Worm (Caenorhabditis elegans) whole organism, L4 larva: ENCODE data around the gene str-236.
A peak's percentile ranks its signal among the peaks of the same experiment; 100 is the strongest.

Source experiments
- D1046.2 ChIP-seq: fragments of 200-800 bp; sonication (Bioruptor generic); IDR thresholded peaks from 2 replicates; pipeline ENCODE4 v1.3.6; 2022; ENCODE audit warnings: missing genetic modification characterization, missing compliant biosample characterization
- F10B5.3 ChIP-seq: sonication (generic microtip); optimal IDR thresholded peaks from 2 replicates; lab custom pipeline; 2016; ENCODE audit warnings: mild to moderate bottlenecking, missing genetic modification characterization, missing compliant biosample characterization
- F26F4.8 ChIP-seq: fragments of 200-800 bp; sonication (Bioruptor generic); conservative IDR thresholded peaks from 2 replicates; pipeline ENCODE4 v1.3.6; 2022; ENCODE audit warnings: missing genetic modification characterization, missing compliant biosample characterization
- F37D6.2 ChIP-seq: sonication (generic microtip); optimal IDR thresholded peaks from 2 replicates; lab custom pipeline; 2016; ENCODE audit warnings: mild to moderate bottlenecking, missing genetic modification characterization, missing compliant biosample characterization
- R02D3.7 ChIP-seq: fragments of 150-350 bp; sonication (generic microtip); optimal IDR thresholded peaks from 3 replicates; lab custom pipeline; 2014; ENCODE audit warnings: missing biosample characterization, missing genetic modification characterization
- T20F7.1 ChIP-seq: fragments of 200-800 bp; sonication (Bioruptor generic); optimal IDR thresholded peaks from 2 replicates; lab custom pipeline; 2018; ENCODE audit warnings: mild to moderate bottlenecking, missing genetic modification characterization, missing compliant biosample characterization
- Y48G9A.11 ChIP-seq: fragments of 200-800 bp; sonication (Bioruptor generic); IDR thresholded peaks from 2 replicates; pipeline ENCODE4 v1.3.6; 2022; ENCODE audit warnings: missing genetic modification reagents, missing genetic modification characterization, missing compliant biosample characterization
- Y5F2A.4 ChIP-seq: fragments of 200-800 bp; sonication (Bioruptor generic); optimal IDR thresholded peaks from 2 replicates; lab custom pipeline; 2018; ENCODE audit warnings: mild to moderate bottlenecking, missing genetic modification characterization, missing compliant biosample characterization
- Y75B8A.6 ChIP-seq: fragments of 200-800 bp; sonication (Bioruptor generic); IDR thresholded peaks from 2 replicates; pipeline ENCODE4 v1.3.6; 2022; ENCODE audit warnings: missing genetic modification reagents, missing genetic modification characterization, missing compliant biosample characterization
- ZK337.2 ChIP-seq: fragments of 200-800 bp; sonication (Bioruptor generic); IDR thresholded peaks from 2 replicates; pipeline ENCODE4 v1.3.6; 2022; ENCODE audit warnings: missing genetic modification reagents, missing genetic modification characterization, missing compliant biosample characterization
- aha-1 ChIP-seq: fragments of 150-350 bp; peaks from one replicate; lab custom pipeline; 2014; ENCODE audit warnings: missing biosample characterization, missing genetic modification characterization
- arid-1 ChIP-seq: fragments of 200-800 bp; sonication (Bioruptor generic); conservative IDR thresholded peaks from 2 replicates; pipeline ENCODE4 v1.3.6; 2022; ENCODE audit warnings: missing genetic modification reagents, missing genetic modification characterization, missing compliant biosample characterization
- attf-4 ChIP-seq: sonication (generic microtip); optimal IDR thresholded peaks from 3 replicates; lab custom pipeline; 2017; ENCODE audit warnings: missing biosample characterization, missing genetic modification characterization
- ceh-28 ChIP-seq: fragments of 150-350 bp; optimal IDR thresholded peaks from 2 replicates; lab custom pipeline; 2014; ENCODE audit warnings: missing biosample characterization, missing genetic modification reagents, missing genetic modification characterization
- ceh-32 ChIP-seq: sonication (generic microtip); optimal IDR thresholded peaks from 2 replicates; lab custom pipeline; 2016; ENCODE audit warnings: mild to moderate bottlenecking, missing genetic modification characterization, missing compliant biosample characterization; ENCODE audit not compliant: poor library complexity
- ceh-62 ChIP-seq: sonication (generic microtip); optimal IDR thresholded peaks from 2 replicates; lab custom pipeline; 2017; ENCODE audit warnings: missing biosample characterization, missing genetic modification characterization
- ctbp-1 ChIP-seq: fragments of 200-800 bp; sonication (Bioruptor generic); IDR thresholded peaks from 2 replicates; pipeline ENCODE4 v1.3.6; 2022; ENCODE audit warnings: missing genetic modification reagents, missing genetic modification characterization, missing compliant biosample characterization
- duxl-1 ChIP-seq: sonication (generic microtip); optimal IDR thresholded peaks from 2 replicates; lab custom pipeline; 2016; ENCODE audit warnings: mild to moderate bottlenecking, missing genetic modification characterization, moderate library complexity, missing compliant biosample characterization; ENCODE audit not compliant: poor library complexity
- egl-43 ChIP-seq: fragments of 200-800 bp; sonication (Bioruptor generic); IDR thresholded peaks from 2 replicates; pipeline ENCODE4 v1.3.6; 2022; ENCODE audit warnings: missing genetic modification reagents, missing genetic modification characterization, missing compliant biosample characterization
- hif-1 ChIP-seq, 2 experiments: sonication (generic microtip); optimal IDR thresholded peaks; 2 replicates each; lab custom pipeline; 2016 to 2017; ENCODE audit warnings: missing compliant biosample characterization in 2 of 2, missing genetic modification characterization in 2 of 2, missing genetic modification reagents in 2 of 2, missing genotype in 2 of 2, mild to moderate bottlenecking in 1 of 2
- hlh-11 ChIP-seq: fragments of 200-800 bp; sonication (Bioruptor generic); optimal IDR thresholded peaks from 2 replicates; lab custom pipeline; 2018; ENCODE audit warnings: mild to moderate bottlenecking, missing genetic modification characterization, missing compliant biosample characterization
- hlh-30 ChIP-seq: sonication (generic microtip); optimal IDR thresholded peaks from 2 replicates; lab custom pipeline; 2017; ENCODE audit warnings: antibody characterized with exemption, mild to moderate bottlenecking, missing genetic modification characterization, missing compliant biosample characterization; ENCODE audit not compliant: insufficient read depth
- hmg-1.1 ChIP-seq: fragments of 200-800 bp; sonication (Bioruptor generic); IDR thresholded peaks from 2 replicates; pipeline ENCODE4 v1.3.6; 2022; ENCODE audit warnings: missing genetic modification reagents, missing genetic modification characterization, missing compliant biosample characterization
- mdl-1 ChIP-seq, 2 experiments: fragments of 150-350 bp in 1 of 2; sonication (generic microtip) in 1 of 2; optimal IDR thresholded peaks; 2 replicates each; lab custom pipeline; 2014 to 2017; ENCODE audit warnings: missing biosample characterization in 2 of 2, missing genetic modification characterization in 2 of 2
- nhr-111 ChIP-seq: fragments of 200-800 bp; sonication (Bioruptor generic); optimal IDR thresholded peaks from 2 replicates; lab custom pipeline; 2018; ENCODE audit warnings: mild to moderate bottlenecking, missing genetic modification characterization, missing compliant biosample characterization
- nhr-28 ChIP-seq: fragments of 150-350 bp; optimal IDR thresholded peaks from 2 replicates; lab custom pipeline; 2014; ENCODE audit warnings: missing biosample characterization, missing genetic modification characterization
- nhr-41 ChIP-seq: fragments of 200-800 bp; sonication (Bioruptor generic); IDR thresholded peaks from 2 replicates; pipeline ENCODE4 v1.3.6; 2022; ENCODE audit warnings: missing genetic modification reagents, missing genetic modification characterization, missing compliant biosample characterization
- nhr-6 ChIP-seq: fragments of 150-350 bp; optimal IDR thresholded peaks from 2 replicates; lab custom pipeline; 2014; ENCODE audit warnings: missing biosample characterization, missing genetic modification characterization
- pha-4 ChIP-seq, 2 experiments: fragments of 150-350 bp in 1 of 2; fragments of 200-800 bp in 1 of 2; sonication (Bioruptor generic) in 1 of 2; IDR thresholded peaks in 1 of 2; optimal IDR thresholded peaks in 1 of 2; 2 replicates each; pipeline versions ENCODE4 v1.3.6 to Lab custom; 2014 to 2022; ENCODE audit warnings: missing genetic modification characterization in 2 of 2, missing genetic modification reagents in 2 of 2, missing biosample characterization in 1 of 2, missing compliant biosample characterization in 1 of 2
- pqm-1 ChIP-seq: sonication (generic microtip); optimal IDR thresholded peaks from 2 replicates; lab custom pipeline; 2017; ENCODE audit warnings: missing biosample characterization, missing genetic modification characterization
- set-16 ChIP-seq: fragments of 200-800 bp; sonication (Bioruptor generic); IDR thresholded peaks from 2 replicates; pipeline ENCODE4 v1.3.6; 2022; ENCODE audit warnings: missing genetic modification reagents, missing genetic modification characterization, missing compliant biosample characterization
- snpc-1.2 ChIP-seq: fragments of 200-800 bp; sonication (Bioruptor generic); IDR thresholded peaks from 2 replicates; pipeline ENCODE4 v1.3.6; 2022; ENCODE audit warnings: missing genetic modification reagents, missing genetic modification characterization, missing compliant biosample characterization
- snpc-4 ChIP-seq: fragments of 150-350 bp; optimal IDR thresholded peaks from 2 replicates; lab custom pipeline; 2014; ENCODE audit warnings: missing biosample characterization, missing genetic modification characterization
- tag-97 ChIP-seq: fragments of 200-800 bp; sonication (Bioruptor generic); IDR thresholded peaks from 2 replicates; pipeline ENCODE4 v1.3.6; 2022; ENCODE audit warnings: missing genetic modification characterization, missing compliant biosample characterization
- unc-62 ChIP-seq, 3 experiments: fragments of 150-350 bp in 1 of 3; sonication (generic microtip); optimal IDR thresholded peaks in 2 of 3; peaks in 1 of 3; 1 replicate in 1 of 3; 2 replicates in 2 of 3; lab custom pipeline; 2014 to 2017; ENCODE audit warnings: missing biosample characterization in 3 of 3, missing genetic modification characterization in 3 of 3, missing genetic modification reagents in 3 of 3, missing genotype in 1 of 3
- zfp-2 ChIP-seq: sonication (generic microtip); optimal IDR thresholded peaks from 2 replicates; lab custom pipeline; 2016; ENCODE audit warnings: mild to moderate bottlenecking, missing genetic modification characterization, missing compliant biosample characterization
- zip-2 ChIP-seq: fragments of 150-350 bp; optimal IDR thresholded peaks from 2 replicates; lab custom pipeline; 2014; ENCODE audit warnings: missing biosample characterization, missing genetic modification characterization
- ztf-11 ChIP-seq: fragments of 150-350 bp; optimal IDR thresholded peaks from 2 replicates; lab custom pipeline; 2014; ENCODE audit warnings: missing biosample characterization, missing genetic modification characterization

Gene str-236

ce11 chrV:1545694-1546093 lies 17.8 kb upstream of the str-236 start, which contains the start of gene oac-32 (continued):
- TF ChIP-seq nhr-41 (GFP tag; lab: Robert Waterston, UW) (no peak), attf-4 (tag; lab: Kevin White, UChicago) (no peak), ctbp-1 (no peak), pha-4 (GFP tag; IDR thresholded peaks at IDR 0.05; lab: Robert Waterston, UW) (no peak), pha-4 (tag; optimal IDR thresholded peaks at IDR 0.05; lab: Kevin White, UChicago) (no peak)
- TF ChIP-seq, all 104 proteins: peak for 4

- no peak for TF ChIP-seq Y75B8A.6 (GFP tag; lab: Robert Waterston, UW)
- no peak for TF ChIP-seq arid-1 (GFP tag; lab: Robert Waterston, UW)
- TF ChIP-seq hlh-11, result no peak
- TF ChIP-seq egl-43 (GFP tag; lab: Robert Waterston, UW), result no peak
- no peak for TF ChIP-seq ceh-32 (tag; lab: Kevin White, UChicago)
- TF ChIP-seq pqm-1 (tag; lab: Kevin White, UChicago), result peak; percentile 20
- no peak for TF ChIP-seq Y48G9A.11 (GFP tag; lab: Robert Waterston, UW)
- no peak for TF ChIP-seq hif-1 (tag; optimal IDR thresholded peaks at IDR 0.05; lab: Kevin White, UChicago)
- TF ChIP-seq zip-2 (tag; lab: Kevin White, UChicago), result no peak
- peak; percentile 1 for TF ChIP-seq nhr-28
- TF ChIP-seq ztf-11 (tag; lab: Kevin White, UChicago), result no peak
- TF ChIP-seq T20F7.1 (GFP tag; lab: Kevin White, UChicago), result no peak
- no peak for TF ChIP-seq hmg-1.1
Observed at ce11 chrV:1541786-1542185, 13.9 kb upstream of the str-236 start, which contains the start of gene oac-31. oac-31 (minus strand) TSS chrV:1541886.

DNA sequence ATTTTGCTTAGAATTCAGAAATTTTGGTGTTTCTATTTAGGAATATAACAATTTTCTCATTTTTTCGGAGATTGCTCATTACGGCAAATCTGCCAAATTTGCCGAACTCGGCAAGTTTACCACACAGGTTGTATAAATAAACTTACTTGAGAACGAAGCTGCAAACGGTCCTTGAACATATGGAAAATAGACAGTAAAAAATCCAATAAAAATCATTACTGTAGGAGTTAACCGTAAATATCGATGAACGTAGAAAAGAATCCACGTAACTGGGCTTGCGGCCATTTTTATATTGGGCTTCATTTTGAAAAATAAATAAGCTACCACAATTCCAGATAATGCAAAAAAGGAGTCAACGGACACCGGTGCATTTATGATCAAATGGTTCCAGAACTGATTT lies 12.4 kb upstream of the str-236 start:
- peak; percentile 94 for TF ChIP-seq aha-1 (tag; lab: Kevin White, UChicago)
- TF ChIP-seq F26F4.8 (GFP tag; lab: Robert Waterston, UW), result no peak

ce11 chrV:1538842-1539241 lies 11.0 kb upstream of the str-236 start:
- TF ChIP-seq tag-97 (GFP tag; lab: Robert Waterston, UW) (no peak), zfp-2 (tag; lab: Kevin White, UChicago) (no peak), R02D3.7 (tag; lab: Kevin White, UChicago) (no peak), egl-43 (GFP tag; lab: Robert Waterston, UW) (no peak), unc-62 (GFP tag; optimal IDR thresholded peaks at IDR 0.05 in 1 of 2; lab: Kevin White, UChicago) (peak in 1 of 2 experiments; percentile 93), unc-62 (tag; optimal IDR thresholded peaks at IDR 0.05; lab: Kevin White, UChicago) (no peak), F37D6.2 (tag; lab: Kevin White, UChicago) (no peak), nhr-111 (GFP tag; lab: Kevin White, UChicago) (no peak), arid-1 (GFP tag; lab: Robert Waterston, UW) (no peak)

DNA sequence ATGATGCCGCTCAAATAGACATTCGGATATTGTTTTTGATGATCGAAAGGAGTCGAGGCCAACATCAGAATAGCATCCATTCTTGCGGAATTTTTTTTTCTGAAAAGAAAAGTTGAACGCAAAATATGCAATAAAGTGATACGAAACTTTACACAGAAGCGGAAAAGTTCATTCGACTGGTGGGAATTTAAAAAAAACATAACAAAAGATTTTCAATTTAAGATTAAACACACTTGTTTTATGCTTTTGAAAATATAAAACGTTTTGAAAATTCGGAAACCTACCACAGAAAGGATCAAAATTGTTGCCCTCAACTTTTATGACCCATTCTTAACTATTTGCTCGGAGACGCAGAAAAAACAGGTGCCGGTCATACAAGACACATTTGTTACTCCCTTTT lies 9.1 kb upstream of the str-236 start, which contains the start of gene K02H11.9:
Gene K02H11.9 (minus strand): TSS at position 101 of the 400 bp plus-strand sequence.
- TF ChIP-seq duxl-1, result no peak
- no peak for TF ChIP-seq snpc-1.2 (GFP tag; lab: Robert Waterston, UW)

DNA sequence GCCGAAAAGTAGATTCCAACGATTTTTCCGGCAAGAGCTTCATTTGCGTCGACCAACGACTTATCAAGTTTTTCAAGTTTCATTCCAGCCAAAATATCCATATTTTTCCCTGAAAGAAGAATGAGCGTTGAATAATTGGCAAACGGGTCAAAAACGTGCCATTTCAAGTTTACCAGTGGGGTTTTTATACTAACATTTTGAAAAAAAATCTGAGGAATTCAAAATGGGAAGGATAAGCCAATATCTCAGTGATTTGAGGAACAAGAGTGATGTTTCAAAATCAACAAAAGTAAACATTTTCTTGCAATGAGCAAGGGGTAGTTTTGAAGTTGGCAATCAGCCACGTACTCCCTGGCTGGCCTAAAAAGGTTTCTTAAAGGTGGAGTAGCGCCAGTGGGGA lies 6.4 kb upstream of the str-236 start, which contains the start of gene trx-5:
Gene trx-5 (minus strand): TSS at position 101 of the 400 bp plus-strand sequence.
- TF ChIP-seq F10B5.3 (tag; lab: Kevin White, UChicago), result no peak
- no peak for TF ChIP-seq F37D6.2 (tag; lab: Kevin White, UChicago)
- TF ChIP-seq hlh-30 (tag; lab: Kevin White, UChicago), result no peak
- no peak for TF ChIP-seq nhr-28
- no peak for TF ChIP-seq mdl-1 (tag; optimal IDR thresholded peaks at IDR 0.05; lab: Kevin White, UChicago)
- no peak for TF ChIP-seq ceh-28 (tag; lab: Kevin White, UChicago)
- no peak for TF ChIP-seq ZK337.2 (GFP tag; lab: Robert Waterston, UW)
- no peak for TF ChIP-seq snpc-1.2 (GFP tag; lab: Robert Waterston, UW)
- no peak for TF ChIP-seq ceh-62 (tag; lab: Kevin White, UChicago)
- TF ChIP-seq nhr-6 (tag; lab: Kevin White, UChicago), result no peak
- no peak for TF ChIP-seq D1046.2 (GFP tag; lab: Robert Waterston, UW)
- TF ChIP-seq Y5F2A.4, result no peak
- no peak for TF ChIP-seq T20F7.1 (GFP tag; lab: Kevin White, UChicago)
- TF ChIP-seq snpc-4 (tag; lab: Kevin White, UChicago), result no peak
- no peak for TF ChIP-seq set-16 (GFP tag; lab: Robert Waterston, UW)
